Worm (Caenorhabditis elegans) whole organism, early embryonic: Measurements from ENCODE around the gene D1086.18.

ENCODE experiments used
- B0310.2 ChIP-seq: sonication (generic microtip); optimal IDR thresholded peaks from 2 replicates; lab custom pipeline; 2016; ENCODE audit warnings: mild to moderate bottlenecking, missing genetic modification characterization, missing compliant biosample characterization
- aly-1 ChIP-seq: sonication (generic microtip); optimal IDR thresholded peaks from 2 replicates; lab custom pipeline; 2016; ENCODE audit warnings: missing genetic modification characterization, missing compliant biosample characterization
- ama-1 ChIP-seq: fragments of 150-350 bp; optimal IDR thresholded peaks from 2 replicates; lab custom pipeline; 2014
- ceh-13 ChIP-seq: fragments of 200-800 bp; sonication (Bioruptor generic); optimal IDR thresholded peaks from 2 replicates; lab custom pipeline; 2018; ENCODE audit warnings: mild to moderate bottlenecking, missing genetic modification characterization, missing compliant biosample characterization
- ceh-36 ChIP-seq: sonication (generic microtip); optimal IDR thresholded peaks from 2 replicates; lab custom pipeline; 2016; ENCODE audit warnings: missing genetic modification characterization, inconsistent platforms, missing compliant biosample characterization
- ets-7 ChIP-seq: sonication (generic microtip); optimal IDR thresholded peaks from 2 replicates; lab custom pipeline; 2016; ENCODE audit warnings: missing genotype, missing genetic modification characterization, missing compliant biosample characterization
- flt-1 ChIP-seq: fragments of 200-800 bp; sonication (Bioruptor generic); IDR thresholded peaks from 2 replicates; pipeline ENCODE4 v1.3.6; 2022; ENCODE audit warnings: missing genetic modification characterization, missing compliant biosample characterization
- hnd-1 ChIP-seq: sonication (generic microtip); optimal IDR thresholded peaks from 2 replicates; lab custom pipeline; 2016; ENCODE audit warnings: missing genetic modification characterization, missing compliant biosample characterization
- pes-1 ChIP-seq: fragments of 200-800 bp; sonication (Bioruptor generic); IDR thresholded peaks from 2 replicates; pipeline ENCODE4 v1.3.6; 2022; ENCODE audit warnings: missing genetic modification reagents, missing genetic modification characterization, missing compliant biosample characterization
- scrt-1 ChIP-seq: fragments of 200-800 bp; sonication (Bioruptor generic); IDR thresholded peaks from 2 replicates; pipeline ENCODE4 v1.3.6; 2022; ENCODE audit warnings: missing genetic modification characterization, missing compliant biosample characterization
- sea-1 ChIP-seq: fragments of 200-800 bp; sonication (Bioruptor generic); conservative IDR thresholded peaks from 2 replicates; pipeline ENCODE4 v1.3.6; 2022; ENCODE audit warnings: missing genetic modification characterization, missing compliant biosample characterization
- tbx-37 ChIP-seq: fragments of 200-800 bp; sonication (Bioruptor generic); conservative IDR thresholded peaks from 2 replicates; pipeline ENCODE4 v1.3.6; 2022; ENCODE audit warnings: missing genetic modification reagents, missing genetic modification characterization, missing compliant biosample characterization
- tra-4 ChIP-seq: sonication (generic microtip); optimal IDR thresholded peaks from 2 replicates; lab custom pipeline; 2017; ENCODE audit warnings: missing genetic modification characterization, missing compliant biosample characterization

ce11 chrV:14074160-14074559, 11.5 kb upstream of the D1086.18 start, which contains the start of gene D1086.11:
- no peak for TF ChIP-seq ets-7
- no peak for TF ChIP-seq hnd-1
- no peak for TF ChIP-seq ceh-36 (tag; lab: Kevin White, UChicago)
- TF ChIP-seq pes-1 (GFP tag; lab: Robert Waterston, UW) = no peak
- TF ChIP-seq ceh-13 (GFP tag; lab: Kevin White, UChicago) = no peak
- no peak for TF ChIP-seq ama-1 (lab: Kevin White, UChicago)
- no peak for TF ChIP-seq scrt-1
- TF ChIP-seq B0310.2 (tag; lab: Kevin White, UChicago) = no peak
- no peak for TF ChIP-seq flt-1 (GFP tag; lab: Robert Waterston, UW)
- no peak for TF ChIP-seq tra-4 (tag; lab: Kevin White, UChicago)
- no peak for TF ChIP-seq aly-1 (tag; lab: Kevin White, UChicago)
- TF ChIP-seq sea-1 (GFP tag; lab: Robert Waterston, UW) = no peak
- TF ChIP-seq tbx-37 = no peak
